Worm (Caenorhabditis elegans): ENCODE results near the gene F58F12.12.
A peak's percentile ranks its signal among the peaks of the same experiment; 100 is the strongest.

Gene F58F12.12

ce11 chrII:6344513-6344912, 36.5 kb upstream of the F58F12.12 start:
- TF ChIP-seq lir-3 (tag; optimal IDR thresholded peaks at IDR 0.05), result no peak
- no peak for TF ChIP-seq dmd-8 (GFP tag; IDR thresholded peaks at IDR 0.05)
- TF ChIP-seq tra-1 (GFP tag; IDR thresholded peaks at IDR 0.05), result no peak
- TF ChIP-seq daf-16 (GFP tag; optimal IDR thresholded peaks at IDR 0.05), result no peak
- peak; percentile 98 for TF ChIP-seq daf-16 (tag; optimal IDR thresholded peaks at IDR 0.05)
- TF ChIP-seq ztf-7 (tag; optimal IDR thresholded peaks at IDR 0.05), result no peak

DNA sequence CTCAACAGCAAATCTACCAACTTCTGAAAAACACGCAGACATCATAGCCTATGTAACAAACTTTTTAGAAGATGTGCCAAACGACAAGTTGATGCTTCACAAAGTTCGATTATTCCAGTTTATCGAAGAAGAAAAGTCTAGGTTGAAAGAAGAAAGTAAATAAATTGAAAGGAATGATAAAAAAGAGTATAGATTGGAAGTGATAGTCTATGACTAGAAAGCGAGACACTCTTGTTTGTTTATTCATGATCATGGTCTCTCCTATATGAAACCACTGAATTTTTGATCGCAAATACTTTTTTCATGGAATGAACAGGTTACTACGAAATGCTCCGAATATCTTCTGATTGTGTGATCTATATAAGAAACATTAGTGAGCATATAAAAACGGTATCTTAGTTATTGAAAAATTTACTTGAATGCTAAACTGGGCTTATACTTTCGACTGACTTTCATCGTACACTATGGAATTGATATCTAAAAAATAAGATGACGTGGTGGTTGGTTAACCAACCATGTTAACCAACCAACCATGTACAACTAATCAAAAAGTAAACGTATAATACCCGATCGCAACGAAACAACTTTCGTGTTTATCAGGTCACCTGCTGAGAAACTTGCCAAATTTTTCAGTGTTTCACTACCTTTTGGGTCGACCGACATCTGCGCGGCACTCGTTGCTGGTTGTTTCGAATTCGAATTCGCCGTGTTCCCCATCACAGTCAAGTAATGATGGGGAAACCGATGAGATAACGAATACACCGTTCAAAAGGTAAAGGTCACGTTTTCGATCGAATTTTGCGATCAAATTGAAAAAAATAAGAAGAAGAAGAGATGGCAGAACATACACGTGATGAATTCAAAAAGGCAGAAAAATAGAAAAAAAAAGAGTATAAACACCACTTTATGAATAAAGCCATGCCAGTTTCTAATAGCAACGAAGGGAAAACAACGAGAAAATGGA, 35.5 kb upstream of the F58F12.12 start, which contains the start of gene C32D5.8:
Gene C32D5.8, minus strand, starts transcription at position 770 of the 964 bp plus-strand sequence.
- no peak for TF ChIP-seq nhr-111 (GFP tag; optimal IDR thresholded peaks at IDR 0.05)
- no peak for TF ChIP-seq zip-11 (GFP tag; IDR thresholded peaks at IDR 0.05)
- TF ChIP-seq unc-130 (GFP tag; optimal IDR thresholded peaks at IDR 0.05), result no peak
- TF ChIP-seq mxl-3 (GFP tag; optimal IDR thresholded peaks at IDR 0.05), result peak; percentile 38
- TF ChIP-seq Y105C5A.15 (GFP tag; IDR thresholded peaks at IDR 0.05), result 0 out of 2 replicates have a peak, but pooled peaks have one; percentile 41
- peak; percentile 75 for TF ChIP-seq hlh-30 (tag; optimal IDR thresholded peaks at IDR 0.05; ENCODE audit: insufficient read depth)
- no peak for TF ChIP-seq hmg-1.1 (GFP tag; IDR thresholded peaks at IDR 0.05)
- no peak for TF ChIP-seq duxl-1 (tag; optimal IDR thresholded peaks at IDR 0.05; ENCODE audit: poor library complexity)
- TF ChIP-seq egl-27 (tag; optimal IDR thresholded peaks at IDR 0.05), result no peak
- TF ChIP-seq set-16 (GFP tag; IDR thresholded peaks at IDR 0.05), result no peak
- TF ChIP-seq D1046.2 (GFP tag; IDR thresholded peaks at IDR 0.05), result no peak
- TF ChIP-seq mdt-29 (GFP tag; IDR thresholded peaks at IDR 0.05), result no peak
- TF ChIP-seq jun-1 (tag; optimal IDR thresholded peaks at IDR 0.05), result no peak
- TF ChIP-seq nhr-102 (tag; optimal IDR thresholded peaks at IDR 0.05), result no peak
- TF ChIP-seq daf-16 (GFP tag; optimal IDR thresholded peaks at IDR 0.05), result no peak
- TF ChIP-seq daf-16 (tag; optimal IDR thresholded peaks at IDR 0.05), result peak; percentile 56
- peak; percentile 37 for TF ChIP-seq hlh-11 (tag; optimal IDR thresholded peaks at IDR 0.05)
- no peak for TF ChIP-seq lin-15B (tag; optimal IDR thresholded peaks at IDR 0.05)
- peak; percentile 92 for TF ChIP-seq aha-1 (tag)
- TF ChIP-seq pqm-1 (tag; optimal IDR thresholded peaks at IDR 0.05), result peak; percentile 18
- TF ChIP-seq F26F4.8 (GFP tag; conservative IDR thresholded peaks at IDR 0.05), result no peak
- TF ChIP-seq dve-1 (tag; optimal IDR thresholded peaks at IDR 0.05; ENCODE audit: insufficient read depth), result peak; percentile 47
- no peak for TF ChIP-seq arid-1 (GFP tag; conservative IDR thresholded peaks at IDR 0.05)
- peak; percentile 44 for TF ChIP-seq madf-9 (GFP tag; conservative IDR thresholded peaks at IDR 0.05)
- 0 out of 2 replicates have a peak, but pooled peaks have one; percentile 27 for TF ChIP-seq snpc-1.2 (GFP tag; IDR thresholded peaks at IDR 0.05)
- no peak for TF ChIP-seq fkh-10 (GFP tag; optimal IDR thresholded peaks at IDR 0.05)
- TF ChIP-seq mdl-1 (tag; optimal IDR thresholded peaks at IDR 0.05), result peak in 1 of 2 experiments; percentile 66
- no peak for TF ChIP-seq zfp-3 (GFP tag; conservative IDR thresholded peaks at IDR 0.05)
- no peak for TF ChIP-seq zip-2 (tag; optimal IDR thresholded peaks at IDR 0.05)
- TF ChIP-seq dmd-8 (GFP tag; IDR thresholded peaks at IDR 0.05), result peak; percentile 29; the same call in 1 of the 2 replicates
- no peak for TF ChIP-seq saeg-2 (GFP tag; IDR thresholded peaks at IDR 0.05)
- TF ChIP-seq rbr-2 (tag; optimal IDR thresholded peaks at IDR 0.05), result no peak
- TF ChIP-seq nhr-77 (tag; optimal IDR thresholded peaks at IDR 0.05), result no peak
- TF ChIP-seq unc-62 (GFP tag; optimal IDR thresholded peaks at IDR 0.05 in 1 of 2), result no peak
- no peak for TF ChIP-seq unc-62 (tag; optimal IDR thresholded peaks at IDR 0.05)
- TF ChIP-seq Y48G9A.11 (GFP tag; IDR thresholded peaks at IDR 0.05), result no peak
- TF ChIP-seq ama-1 (optimal IDR thresholded peaks at IDR 0.05), result peak; percentile 48
- no peak for TF ChIP-seq F44E2.7 (GFP tag; IDR thresholded peaks at IDR 0.05)
- TF ChIP-seq nhr-6 (tag; optimal IDR thresholded peaks at IDR 0.05), result no peak
- no peak for TF ChIP-seq daf-19 (GFP tag; conservative IDR thresholded peaks at IDR 0.05)
- peak; percentile 11 for TF ChIP-seq nhr-28 (tag; optimal IDR thresholded peaks at IDR 0.05)
- TF ChIP-seq nhr-237 (tag; optimal IDR thresholded peaks at IDR 0.05), result no peak
- no peak for TF ChIP-seq dmd-6 (GFP tag; IDR thresholded peaks at IDR 0.05)
- TF ChIP-seq T26A8.4 (GFP tag; IDR thresholded peaks at IDR 0.05), result no peak
- peak; percentile 30 for TF ChIP-seq ztf-7 (tag; optimal IDR thresholded peaks at IDR 0.05)
